Worm (Caenorhabditis elegans) whole organism, young adult: ENCODE measurements around the gene pro-1.

Source experiments
- C06A6.2 ChIP-seq: fragments of 200-800 bp; sonication (Bioruptor generic); conservative IDR thresholded peaks from 2 replicates; pipeline ENCODE4 v1.3.6; 2022; ENCODE audit warnings: missing genetic modification characterization, missing compliant biosample characterization
- C17E4.6 ChIP-seq: fragments of 200-800 bp; sonication (Bioruptor generic); IDR thresholded peaks from 2 replicates; pipeline ENCODE4 v1.3.6; 2022; ENCODE audit warnings: missing genetic modification reagents, missing genetic modification characterization, missing compliant biosample characterization
- F22D6.2 ChIP-seq: sonication (generic microtip); optimal IDR thresholded peaks from 2 replicates; lab custom pipeline; 2016; ENCODE audit warnings: mild to moderate bottlenecking, missing genetic modification characterization, missing compliant biosample characterization
- F57C9.4 ChIP-seq: sonication (generic microtip); optimal IDR thresholded peaks from 2 replicates; lab custom pipeline; 2017; ENCODE audit warnings: mild to moderate bottlenecking, missing genetic modification characterization, missing compliant biosample characterization
- K11D2.4 ChIP-seq: fragments of 200-800 bp; sonication (Bioruptor generic); IDR thresholded peaks from 2 replicates; pipeline ENCODE4 v1.3.6; 2022; ENCODE audit warnings: missing genetic modification reagents, missing genetic modification characterization, missing compliant biosample characterization
- T26A5.8 ChIP-seq: sonication (generic microtip); optimal IDR thresholded peaks from 2 replicates; lab custom pipeline; 2016; ENCODE audit warnings: missing genetic modification characterization, missing compliant biosample characterization
- Y79H2A.3 ChIP-seq: fragments of 200-800 bp; sonication (Bioruptor generic); conservative IDR thresholded peaks from 2 replicates; pipeline ENCODE4 v1.3.6; 2022; ENCODE audit warnings: missing genetic modification reagents, missing genetic modification characterization, missing compliant biosample characterization
- ZK185.1 ChIP-seq: sonication (generic microtip); optimal IDR thresholded peaks from 2 replicates; lab custom pipeline; 2016; ENCODE audit warnings: mild to moderate bottlenecking, missing genetic modification characterization, missing compliant biosample characterization; ENCODE audit not compliant: poor library complexity, severe bottlenecking
- atf-7 ChIP-seq: sonication (generic microtip); optimal IDR thresholded peaks from 2 replicates; lab custom pipeline; 2017; ENCODE audit warnings: mild to moderate bottlenecking, missing genetic modification characterization, missing compliant biosample characterization
- athp-1 ChIP-seq: sonication (generic microtip); optimal IDR thresholded peaks from 2 replicates; lab custom pipeline; 2017; ENCODE audit warnings: mild to moderate bottlenecking, missing genetic modification characterization, missing compliant biosample characterization
- attf-3 ChIP-seq: fragments of 200-800 bp; sonication (Bioruptor generic); conservative IDR thresholded peaks from 2 replicates; pipeline ENCODE4 v1.3.6; 2022; ENCODE audit warnings: missing genetic modification reagents, missing genetic modification characterization, missing compliant biosample characterization
- bed-1 ChIP-seq: fragments of 200-800 bp; sonication (Bioruptor generic); IDR thresholded peaks from 2 replicates; pipeline ENCODE4 v1.3.6; 2022; ENCODE audit warnings: missing genetic modification reagents, missing genetic modification characterization, missing compliant biosample characterization
- cebp-1 ChIP-seq, 2 experiments: fragments of 200-800 bp in 1 of 2; sonication (Bioruptor generic) in 1 of 2; sonication (generic microtip) in 1 of 2; IDR thresholded peaks in 1 of 2; optimal IDR thresholded peaks in 1 of 2; 2 replicates each; pipeline versions ENCODE4 v1.3.6 to Lab custom; 2017 to 2022; ENCODE audit warnings: missing compliant biosample characterization in 2 of 2, missing genetic modification characterization in 2 of 2, mild to moderate bottlenecking in 1 of 2, missing genetic modification reagents in 1 of 2, moderate library complexity in 1 of 2
- ceh-79 ChIP-seq: sonication (generic microtip); optimal IDR thresholded peaks from 2 replicates; lab custom pipeline; 2017; ENCODE audit warnings: mild to moderate bottlenecking, missing genetic modification characterization, missing compliant biosample characterization
- chd-7 ChIP-seq: sonication (generic microtip); optimal IDR thresholded peaks from 2 replicates; lab custom pipeline; 2016; ENCODE audit warnings: mild to moderate bottlenecking, missing genetic modification characterization, moderate library complexity, missing compliant biosample characterization
- gei-17 ChIP-seq: fragments of 200-800 bp; sonication (Bioruptor generic); optimal IDR thresholded peaks from 2 replicates; lab custom pipeline; 2018; ENCODE audit warnings: mild to moderate bottlenecking, missing genetic modification characterization, missing compliant biosample characterization
- him-1 ChIP-seq: sonication (generic microtip); optimal IDR thresholded peaks from 2 replicates; lab custom pipeline; 2016; ENCODE audit warnings: missing genotype, missing genetic modification reagents, missing genetic modification characterization, missing compliant biosample characterization
- hmg-20 ChIP-seq: fragments of 200-800 bp; sonication (Bioruptor generic); IDR thresholded peaks from 2 replicates; pipeline ENCODE4 v1.3.6; 2022; ENCODE audit warnings: missing genetic modification reagents, missing genetic modification characterization, missing compliant biosample characterization
- hrde-1 ChIP-seq: sonication (generic microtip); optimal IDR thresholded peaks from 2 replicates; lab custom pipeline; 2016; ENCODE audit warnings: missing genetic modification characterization, mild to moderate bottlenecking, missing compliant biosample characterization, moderate library complexity, missing genotype, missing genetic modification reagents, borderline replicate concordance
- let-526 ChIP-seq: fragments of 200-800 bp; sonication (Bioruptor generic); IDR thresholded peaks from 2 replicates; pipeline ENCODE4 v1.3.6; 2022; ENCODE audit warnings: missing genetic modification reagents, missing genetic modification characterization, missing compliant biosample characterization
- lin-54 ChIP-seq: fragments of 200-800 bp; sonication (Bioruptor generic); optimal IDR thresholded peaks from 2 replicates; lab custom pipeline; 2018; ENCODE audit warnings: mild to moderate bottlenecking, missing genetic modification characterization, missing compliant biosample characterization
- madf-3 ChIP-seq: fragments of 200-800 bp; sonication (Bioruptor generic); IDR thresholded peaks from 2 replicates; pipeline ENCODE4 v1.3.6; 2022; ENCODE audit warnings: missing genetic modification reagents, missing genetic modification characterization, missing compliant biosample characterization
- madf-6 ChIP-seq: fragments of 200-800 bp; sonication (Bioruptor generic); IDR thresholded peaks from 2 replicates; pipeline ENCODE4 v1.3.6; 2022; ENCODE audit warnings: missing genetic modification reagents, missing genetic modification characterization, missing compliant biosample characterization
- mel-28 ChIP-seq: sonication (generic microtip); optimal IDR thresholded peaks from 2 replicates; lab custom pipeline; 2016; ENCODE audit warnings: borderline replicate concordance, mild to moderate bottlenecking, missing genetic modification characterization, missing compliant biosample characterization
- nfya-1 ChIP-seq: sonication (generic microtip); optimal IDR thresholded peaks from 2 replicates; lab custom pipeline; 2017; ENCODE audit warnings: antibody characterized with exemption, missing compliant biosample characterization, missing genetic modification characterization, borderline replicate concordance; ENCODE audit not compliant: insufficient read depth
- nfya-2 ChIP-seq: fragments of 200-800 bp; sonication (Bioruptor generic); IDR thresholded peaks from 2 replicates; pipeline ENCODE4 v1.3.6; 2022; ENCODE audit warnings: missing genetic modification reagents, missing genetic modification characterization, missing compliant biosample characterization
- nfyb-1 ChIP-seq: fragments of 200-800 bp; sonication (Bioruptor generic); IDR thresholded peaks from 2 replicates; pipeline ENCODE4 v1.3.6; 2022; ENCODE audit warnings: missing genetic modification reagents, missing genetic modification characterization, missing compliant biosample characterization
- nhr-80 ChIP-seq: sonication (generic microtip); optimal IDR thresholded peaks from 2 replicates; lab custom pipeline; 2016; ENCODE audit warnings: missing genetic modification characterization, missing compliant biosample characterization
- nhr-90 ChIP-seq: sonication (generic microtip); optimal IDR thresholded peaks from 2 replicates; lab custom pipeline; 2016; ENCODE audit warnings: missing genotype, mild to moderate bottlenecking, missing genetic modification characterization, missing compliant biosample characterization
- snpc-1.3 ChIP-seq: sonication (generic microtip); optimal IDR thresholded peaks from 2 replicates; lab custom pipeline; 2017; ENCODE audit warnings: missing genetic modification characterization, mild to moderate bottlenecking, missing compliant biosample characterization, antibody characterized with exemption, moderate library complexity, missing genotype, missing genetic modification reagents; ENCODE audit not compliant: insufficient read depth
- sptf-2 ChIP-seq: fragments of 200-800 bp; sonication (Bioruptor generic); optimal IDR thresholded peaks from 2 replicates; lab custom pipeline; 2018; ENCODE audit warnings: mild to moderate bottlenecking, missing genetic modification characterization, missing compliant biosample characterization
- tbx-9 ChIP-seq: sonication (generic microtip); optimal IDR thresholded peaks from 2 replicates; lab custom pipeline; 2016; ENCODE audit warnings: borderline replicate concordance, missing genetic modification characterization, inconsistent platforms, missing compliant biosample characterization
- unc-130 ChIP-seq: sonication (generic microtip); optimal IDR thresholded peaks from 2 replicates; lab custom pipeline; 2016; ENCODE audit warnings: missing genetic modification reagents, missing genetic modification characterization, missing compliant biosample characterization

Gene pro-1

ce11 chrII:10555484-10556075 lies 13.8 kb upstream of the pro-1 start (continued):
- TF ChIP-seq hrde-1 (tag; lab: Kevin White, UChicago) (no peak), K11D2.4 (peak; percentile 17; the same call in 1 of the 2 replicates), ceh-79 (tag; lab: Kevin White, UChicago) (no peak), F57C9.4 (tag; lab: Kevin White, UChicago) (no peak), T26A5.8 (tag; lab: Kevin White, UChicago) (no peak), sptf-2 (no peak), madf-3 (GFP tag; lab: Robert Waterston, UW) (no peak), attf-3 (GFP tag; lab: Robert Waterston, UW) (no peak), madf-6 (no peak), Y79H2A.3 (no peak), hmg-20 (GFP tag; lab: Robert Waterston, UW) (no peak), nfya-1 (tag; lab: Kevin White, UChicago) (no peak), snpc-1.3 (tag; lab: Kevin White, UChicago) (no peak), ZK185.1 (tag; lab: Kevin White, UChicago) (no peak), gei-17 (GFP tag; lab: Kevin White, UChicago) (peak; percentile 15), nfya-2 (GFP tag; lab: Robert Waterston, UW) (no peak), nhr-80 (tag; lab: Kevin White, UChicago) (peak; percentile 72), nhr-90 (tag; lab: Kevin White, UChicago) (peak; percentile 55), him-1 (tag; lab: Kevin White, UChicago) (no peak), F22D6.2 (tag; lab: Kevin White, UChicago) (no peak), mel-28 (tag; lab: Kevin White, UChicago) (no peak), athp-1 (tag; lab: Kevin White, UChicago) (no peak)

- no peak for TF ChIP-seq cebp-1 (GFP tag; IDR thresholded peaks at IDR 0.05; lab: Robert Waterston, UW)
- peak; percentile 63 for TF ChIP-seq cebp-1 (tag; optimal IDR thresholded peaks at IDR 0.05; lab: Kevin White, UChicago)
- TF ChIP-seq chd-7: no peak
Measured at ce11 chrII:10554972-10555371, 13.2 kb upstream of the pro-1 start, which contains the start of gene mnk-1. mnk-1 (minus strand) TSS chrII:10555044.

- 0 out of 2 replicates have a peak, but pooled peaks have one; percentile 52 for TF ChIP-seq nfya-2 (GFP tag; lab: Robert Waterston, UW)
- no peak for TF ChIP-seq C17E4.6 (GFP tag; lab: Robert Waterston, UW)
- TF ChIP-seq ZK185.1 (tag; lab: Kevin White, UChicago): no peak
- TF ChIP-seq unc-130 (GFP tag; lab: Kevin White, UChicago): no peak
- no peak for TF ChIP-seq tbx-9
- peak; percentile 34 for TF ChIP-seq chd-7
- 0 out of 2 replicates have a peak, but pooled peaks have one; percentile 15 for TF ChIP-seq nfyb-1
- TF ChIP-seq atf-7: peak; percentile 57
- TF ChIP-seq bed-1 (GFP tag; lab: Robert Waterston, UW): no peak
- no peak for TF ChIP-seq let-526
- TF ChIP-seq lin-54 (GFP tag; lab: Kevin White, UChicago): no peak
- peak; percentile 68; the same call in 1 of the 2 replicates for TF ChIP-seq madf-3 (GFP tag; lab: Robert Waterston, UW)
- no peak for TF ChIP-seq nhr-80 (tag; lab: Kevin White, UChicago)
- peak; percentile 37; the same call in 1 of the 2 replicates for TF ChIP-seq C06A6.2
Measured at ce11 chrII:10554046-10554399, 12.2 kb upstream of the pro-1 start.
